Worm (Caenorhabditis elegans) whole organism, young adult: ENCODE results near the gene C08F1.12.

Source experiments
- Y53F4B.3 ChIP-seq: fragments of 200-800 bp; sonication (Bioruptor generic); IDR thresholded peaks from 2 replicates; pipeline ENCODE4 v1.3.6; 2022; ENCODE audit warnings: missing genetic modification reagents, missing genetic modification characterization, missing compliant biosample characterization
- attf-5 ChIP-seq: fragments of 200-800 bp; sonication (Bioruptor generic); optimal IDR thresholded peaks from 2 replicates; lab custom pipeline; 2018; ENCODE audit warnings: mild to moderate bottlenecking, missing genetic modification characterization, missing compliant biosample characterization
- cebp-1 ChIP-seq, 2 experiments: fragments of 200-800 bp in 1 of 2; sonication (Bioruptor generic) in 1 of 2; sonication (generic microtip) in 1 of 2; IDR thresholded peaks in 1 of 2; optimal IDR thresholded peaks in 1 of 2; 2 replicates each; pipeline versions ENCODE4 v1.3.6 to Lab custom; 2017 to 2022; ENCODE audit warnings: missing compliant biosample characterization in 2 of 2, missing genetic modification characterization in 2 of 2, mild to moderate bottlenecking in 1 of 2, missing genetic modification reagents in 1 of 2, moderate library complexity in 1 of 2
- ceh-27 ChIP-seq: fragments of 200-800 bp; sonication (Bioruptor generic); optimal IDR thresholded peaks from 2 replicates; lab custom pipeline; 2018; ENCODE audit warnings: mild to moderate bottlenecking, missing genetic modification characterization, moderate library complexity, missing compliant biosample characterization
- let-526 ChIP-seq: fragments of 200-800 bp; sonication (Bioruptor generic); IDR thresholded peaks from 2 replicates; pipeline ENCODE4 v1.3.6; 2022; ENCODE audit warnings: missing genetic modification reagents, missing genetic modification characterization, missing compliant biosample characterization
- lsy-27 ChIP-seq: sonication (generic microtip); optimal IDR thresholded peaks from 2 replicates; lab custom pipeline; 2017; ENCODE audit warnings: missing genetic modification characterization, mild to moderate bottlenecking, missing compliant biosample characterization, antibody characterized with exemption, missing genotype, borderline replicate concordance; ENCODE audit not compliant: insufficient read depth

ce11 chrII:1808217-1808616 lies 2.0 kb upstream of the C08F1.12 start, which contains the start of gene C08F1.8:
- TF ChIP-seq Y53F4B.3 (GFP tag; lab: Robert Waterston, UW) (no peak), lsy-27 (no peak), let-526 (GFP tag; lab: Robert Waterston, UW) (no peak), attf-5 (GFP tag; lab: Kevin White, UChicago) (no peak), cebp-1 (GFP tag; IDR thresholded peaks at IDR 0.05; lab: Robert Waterston, UW) (no peak), cebp-1 (tag; optimal IDR thresholded peaks at IDR 0.05; lab: Kevin White, UChicago) (no peak), ceh-27 (GFP tag; lab: Kevin White, UChicago) (no peak)
